Fruit fly (Drosophila melanogaster): Measurements from ENCODE around the gene CG13004.

Gene CG13004

dm6 chrX:16816500-16816899, 18.8 kb downstream of the CG13004 start (continued):
- no peak for TF ChIP-seq nau (GFP tag; optimal IDR thresholded peaks at IDR 0.05)
- TF ChIP-seq CG17328 (GFP tag; IDR thresholded peaks at IDR 0.05): no peak
- TF ChIP-seq CG2202 (tag; optimal IDR thresholded peaks at IDR 0.05): no peak
- TF ChIP-seq CG10147 (GFP tag; optimal IDR thresholded peaks at IDR 0.05): no peak
- TF ChIP-seq CG5953 (GFP tag; IDR thresholded peaks at IDR 0.05): no peak
- TF ChIP-seq CG13287 (GFP tag; IDR thresholded peaks at IDR 0.05; ENCODE audit: partially characterized antibody): no peak
- TF ChIP-seq Dad (GFP tag; optimal IDR thresholded peaks at IDR 0.05): no peak
- no peak for TF ChIP-seq CG2712 (tag; optimal IDR thresholded peaks at IDR 0.05)
- no peak for TF ChIP-seq tio (GFP tag; optimal IDR thresholded peaks at IDR 0.05)
- no peak for TF ChIP-seq Xrp1 (GFP tag; IDR thresholded peaks at IDR 0.05)
- no peak for TF ChIP-seq Camta (GFP tag; optimal IDR thresholded peaks at IDR 0.05)
- TF ChIP-seq pnt (GFP tag; optimal IDR thresholded peaks at IDR 0.05): no peak
- TF ChIP-seq Oli (tag; optimal IDR thresholded peaks at IDR 0.05): no peak
- TF ChIP-seq CG11093 (GFP tag; IDR thresholded peaks at IDR 0.05): no peak
- TF ChIP-seq CG18476 (GFP tag; optimal IDR thresholded peaks at IDR 0.05): no peak
- TF ChIP-seq CoRest (tag; optimal IDR thresholded peaks at IDR 0.05): peak; percentile 6
- TF ChIP-seq disco-r (GFP tag; optimal IDR thresholded peaks at IDR 0.05): no peak
- peak; percentile 37; the same call in 1 of the 2 replicates for TF ChIP-seq sim (GFP tag; IDR thresholded peaks at IDR 0.05)
- no peak for TF ChIP-seq Vsx1 (GFP tag; optimal IDR thresholded peaks at IDR 0.05)
- no peak for TF ChIP-seq HmgD (GFP tag; optimal IDR thresholded peaks at IDR 0.05)
- no peak for TF ChIP-seq Fer2 (tag; optimal IDR thresholded peaks at IDR 0.05)
- no peak for TF ChIP-seq CG13123 (GFP tag; optimal IDR thresholded peaks at IDR 0.05)
- no peak for TF ChIP-seq caup (GFP tag; optimal IDR thresholded peaks at IDR 0.05; ENCODE audit: severe bottlenecking)
- TF ChIP-seq CG1603 (tag; optimal IDR thresholded peaks at IDR 0.05): no peak
- peak; percentile 2 for TF ChIP-seq CG18262 (tag; optimal IDR thresholded peaks at IDR 0.05)
- TF ChIP-seq D (optimal IDR thresholded peaks at IDR 0.05): no peak
- TF ChIP-seq D (GFP tag; optimal IDR thresholded peaks at IDR 0.05): no peak
- no peak for TF ChIP-seq Nf-YA (GFP tag; IDR thresholded peaks at IDR 0.05)
- no peak for TF ChIP-seq Asciz (GFP tag; optimal IDR thresholded peaks at IDR 0.05)
- peak; percentile 12 for TF ChIP-seq CG7556 (GFP tag; optimal IDR thresholded peaks at IDR 0.05)
- TF ChIP-seq CG10267 (tag; optimal IDR thresholded peaks at IDR 0.05): no peak
- TF ChIP-seq ash1 (GFP tag; optimal IDR thresholded peaks at IDR 0.05): no peak
- no peak for TF ChIP-seq gsb (GFP tag; IDR thresholded peaks at IDR 0.05)
- TF ChIP-seq pan (optimal IDR thresholded peaks at IDR 0.05): no peak
- peak in 1 of 2 experiments; percentile 16 for TF ChIP-seq pan (GFP tag; optimal IDR thresholded peaks at IDR 0.05 in 1 of 2, IDR thresholded peaks at IDR 0.05 in 1 of 2)
- TF ChIP-seq ab (GFP tag; optimal IDR thresholded peaks at IDR 0.05): no peak
- TF ChIP-seq CG17361 (GFP tag; IDR thresholded peaks at IDR 0.05): peak; percentile 33; the same call in 1 of the 3 replicates
- no peak for TF ChIP-seq CG8388 (GFP tag; optimal IDR thresholded peaks at IDR 0.05)
- peak; percentile 85 for TF ChIP-seq Sry-β (GFP tag; optimal IDR thresholded peaks at IDR 0.05)
- TF ChIP-seq Ets65A (GFP tag): peak; percentile 7
- peak; percentile 31 for TF ChIP-seq Sox100B (GFP tag; optimal IDR thresholded peaks at IDR 0.05)
- no peak for TF ChIP-seq pita (GFP tag; optimal IDR thresholded peaks at IDR 0.05)
- no peak for TF ChIP-seq CG5245 (GFP tag; optimal IDR thresholded peaks at IDR 0.05)
- no peak for TF ChIP-seq Mrtf (GFP tag; IDR thresholded peaks at IDR 0.05)
- TF ChIP-seq dmrt99B (tag; optimal IDR thresholded peaks at IDR 0.05): peak; percentile 8
- TF ChIP-seq Gug (GFP tag; IDR thresholded peaks at IDR 0.05): no peak
- TF ChIP-seq CG32532 (GFP tag; IDR thresholded peaks at IDR 0.05): no peak
- TF ChIP-seq gem (tag; optimal IDR thresholded peaks at IDR 0.05): peak; percentile 8
- TF ChIP-seq peb (GFP tag; IDR thresholded peaks at IDR 0.05): no peak

Data from whole organism, embryonic.